Worm (Caenorhabditis elegans): ENCODE results near the gene mpst-1.

ce11 chrV:11857756-11858155 lies 30.9 kb upstream of the mpst-1 start:
- TF ChIP-seq nhr-179 (tag; optimal IDR thresholded peaks at IDR 0.05) (no peak), madf-10 (tag; optimal IDR thresholded peaks at IDR 0.05) (no peak), F37B4.10 (GFP tag; IDR thresholded peaks at IDR 0.05) (no peak), snpc-4 (GFP tag; optimal IDR thresholded peaks at IDR 0.05) (no peak), snpc-4 (tag; optimal IDR thresholded peaks at IDR 0.05) (no peak), sea-2 (GFP tag; IDR thresholded peaks at IDR 0.05) (no peak), ama-1 (optimal IDR thresholded peaks at IDR 0.05) (no peak), ama-1 (GFP tag; optimal IDR thresholded peaks at IDR 0.05) (no peak), F49E8.2 (tag; optimal IDR thresholded peaks at IDR 0.05; ENCODE audit: insufficient read depth) (no peak), unc-130 (GFP tag; optimal IDR thresholded peaks at IDR 0.05) (no peak), madf-3 (GFP tag; IDR thresholded peaks at IDR 0.05) (no peak), F52B5.7 (tag; optimal IDR thresholded peaks at IDR 0.05) (no peak)

Data from whole organism, young adult.